Fruit fly (Drosophila melanogaster) whole organism: Measurements from ENCODE around the gene DIP-epsilon.

Source experiments
- CG8478 ChIP-seq: fragments of >200 bp; optimal IDR thresholded peaks from 2 replicates; lab custom pipeline; 2018; ENCODE audit warnings: inconsistent platforms
- Dll ChIP-seq: fragments of >200 bp; optimal IDR thresholded peaks from 2 replicates; lab custom pipeline; 2017
- EcR ChIP-seq, 2 experiments: fragments of >200 bp; optimal IDR thresholded peaks; 2 replicates each; lab custom pipeline; 2017; ENCODE audit warnings: missing biosample characterization in 2 of 2, missing genetic modification characterization in 2 of 2, missing genetic modification reagents in 2 of 2
- pan ChIP-seq: fragments of >200 bp; optimal IDR thresholded peaks from 2 replicates; lab custom pipeline; 2017
- psq ChIP-seq: fragments of >200 bp; optimal IDR thresholded peaks from 2 replicates; lab custom pipeline; 2017
- usp ChIP-seq: fragments of >200 bp; optimal IDR thresholded peaks from 2 replicates; lab custom pipeline; 2017; ENCODE audit warnings: missing biosample characterization, missing genetic modification characterization, mixed read lengths

The DIP-epsilon gene

DNA sequence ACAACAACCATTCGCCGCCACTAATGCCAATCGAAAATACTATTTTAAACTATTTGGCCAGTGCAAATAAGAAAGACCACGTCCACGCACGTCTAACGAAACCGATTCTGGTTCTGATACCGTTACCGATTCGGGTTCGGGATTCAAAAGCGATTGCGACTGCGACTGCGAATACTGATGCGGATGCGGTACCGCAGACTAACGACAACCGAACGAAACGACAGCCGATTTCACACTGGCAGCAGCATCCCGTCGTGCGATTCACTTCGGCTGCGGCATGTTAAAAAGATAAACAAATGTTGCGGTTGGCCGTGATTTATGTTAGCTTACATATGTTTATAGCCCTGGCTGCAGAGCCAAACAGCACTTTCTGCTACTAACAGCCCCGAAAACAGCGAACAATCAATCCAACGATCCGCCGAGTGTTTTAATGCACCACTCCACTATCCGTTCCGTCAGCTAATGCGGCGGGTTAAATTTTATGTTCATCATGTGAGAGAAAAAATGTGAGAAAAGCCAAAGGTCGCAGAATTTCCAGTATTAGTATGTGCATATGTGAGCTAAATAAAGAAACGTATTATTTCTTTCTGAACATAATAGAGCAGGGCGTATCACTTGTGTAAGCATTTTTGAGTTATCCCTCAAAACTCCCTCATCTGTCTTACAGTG is at the start of gene DIP-epsilon:
DIP-epsilon (minus strand) TSS at position 238 of the 669 bp plus-strand sequence.
- TF ChIP-seq psq (lab: Kevin White, UChicago) (no peak), CG8478 (lab: Kevin White, UChicago) (no peak), pan (lab: Kevin White, UChicago) (no peak), usp (GFP tag; lab: Kevin White, UChicago) (no peak), EcR (GFP tag; optimal IDR thresholded peaks at IDR 0.05; lab: Kevin White, UChicago) (no peak), Dll (no peak)

- TF ChIP-seq CG8478 (lab: Kevin White, UChicago) (no peak), usp (GFP tag; lab: Kevin White, UChicago) (no peak), psq (lab: Kevin White, UChicago) (no peak), Dll (no peak), pan (lab: Kevin White, UChicago) (no peak), EcR (GFP tag; optimal IDR thresholded peaks at IDR 0.05; lab: Kevin White, UChicago) (no peak)
Observed at dm6 chr2L:6457583-6457982, 46.5 kb upstream of the DIP-epsilon start.

dm6 chr2L:6455955-6456599 is 45.0 kb upstream of the DIP-epsilon start, which contains the start of gene frj:
Gene frj (plus strand): TSS chr2L:6456052.
- TF ChIP-seq Dll (no peak), psq (lab: Kevin White, UChicago) (no peak), usp (GFP tag; lab: Kevin White, UChicago) (no peak), pan (lab: Kevin White, UChicago) (no peak), CG8478 (lab: Kevin White, UChicago) (no peak), EcR (GFP tag; optimal IDR thresholded peaks at IDR 0.05; lab: Kevin White, UChicago) (no peak)

- TF ChIP-seq CG8478 (lab: Kevin White, UChicago) (no peak), usp (GFP tag; lab: Kevin White, UChicago) (no peak), EcR (GFP tag; optimal IDR thresholded peaks at IDR 0.05; lab: Kevin White, UChicago) (no peak), Dll (no peak), pan (lab: Kevin White, UChicago) (no peak), psq (lab: Kevin White, UChicago) (no peak)
Observed at dm6 chr2L:6455032-6455954, 44.2 kb upstream of the DIP-epsilon start, which contains the start of gene retm. Gene retm (minus strand): TSS chr2L:6455929.

DNA sequence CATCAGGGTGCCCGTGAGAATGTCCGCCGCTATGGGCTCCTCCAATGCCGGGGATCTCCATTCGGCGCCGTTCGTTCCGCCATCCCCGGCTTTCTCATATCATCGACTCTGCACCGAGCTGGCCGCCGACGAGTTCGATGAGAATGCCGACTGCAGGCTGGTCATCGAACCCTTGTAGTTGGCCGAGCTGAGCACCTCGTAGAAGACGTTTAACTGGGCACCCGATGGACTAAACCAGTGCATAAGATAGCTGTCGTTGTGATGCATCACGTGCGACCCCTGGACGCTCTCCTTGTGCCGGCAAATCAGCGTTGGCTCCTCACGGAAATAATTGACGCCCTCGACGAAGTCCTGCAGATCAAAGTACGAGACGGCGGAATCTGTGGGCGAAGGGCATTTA is 38.6 kb upstream of the DIP-epsilon start:
- no peak for TF ChIP-seq psq (lab: Kevin White, UChicago)
- no peak for TF ChIP-seq CG8478 (lab: Kevin White, UChicago)
- no peak for TF ChIP-seq usp (GFP tag; lab: Kevin White, UChicago)
- TF ChIP-seq pan (lab: Kevin White, UChicago) = no peak
- no peak for TF ChIP-seq Dll
- TF ChIP-seq EcR (GFP tag; optimal IDR thresholded peaks at IDR 0.05; lab: Kevin White, UChicago) = no peak

- TF ChIP-seq usp (GFP tag; lab: Kevin White, UChicago) = no peak
- TF ChIP-seq Dll = no peak
- TF ChIP-seq CG8478 (lab: Kevin White, UChicago) = no peak
- no peak for TF ChIP-seq psq (lab: Kevin White, UChicago)
- TF ChIP-seq pan (lab: Kevin White, UChicago) = no peak
- TF ChIP-seq EcR (GFP tag; optimal IDR thresholded peaks at IDR 0.05; lab: Kevin White, UChicago) = no peak
Observed at dm6 chr2L:6448334-6448703, 37.2 kb upstream of the DIP-epsilon start, which contains the start of gene Acox3. Gene Acox3 (minus strand): TSS chr2L:6448403.

- no peak for TF ChIP-seq usp (GFP tag; lab: Kevin White, UChicago)
- no peak for TF ChIP-seq CG8478 (lab: Kevin White, UChicago)
Observed at dm6 chr2L:6447581-6448333, 36.6 kb upstream of the DIP-epsilon start.

DNA sequence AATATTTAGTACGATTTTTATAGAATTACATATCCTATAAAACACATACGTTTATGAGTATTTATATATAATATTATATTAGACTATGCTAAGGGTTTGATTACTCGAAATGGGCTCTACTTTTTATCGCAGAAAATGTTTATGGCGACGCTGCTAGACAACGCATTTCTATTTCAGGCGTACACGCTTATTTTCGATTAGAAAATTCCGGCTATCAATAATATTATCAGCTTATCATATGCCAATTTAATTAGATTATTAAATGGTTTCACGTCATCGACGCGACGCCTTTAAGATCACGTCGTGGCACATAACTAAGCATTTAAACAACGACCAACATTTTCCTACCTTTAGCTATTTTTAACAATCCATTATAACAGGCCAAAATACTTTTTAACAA is 15.2 kb upstream of the DIP-epsilon start:
- no peak for TF ChIP-seq Dll
- no peak for TF ChIP-seq EcR (GFP tag; optimal IDR thresholded peaks at IDR 0.05; lab: Kevin White, UChicago)
- TF ChIP-seq CG8478 (lab: Kevin White, UChicago) = no peak
- TF ChIP-seq psq (lab: Kevin White, UChicago) = no peak
- no peak for TF ChIP-seq pan (lab: Kevin White, UChicago)
- no peak for TF ChIP-seq usp (GFP tag; lab: Kevin White, UChicago)

- TF ChIP-seq pan (lab: Kevin White, UChicago) = no peak
- no peak for TF ChIP-seq Dll
- no peak for TF ChIP-seq psq (lab: Kevin White, UChicago)
- no peak for TF ChIP-seq EcR (GFP tag; optimal IDR thresholded peaks at IDR 0.05; lab: Kevin White, UChicago)
- no peak for TF ChIP-seq CG8478 (lab: Kevin White, UChicago)
- no peak for TF ChIP-seq usp (GFP tag; lab: Kevin White, UChicago)
Observed at dm6 chr2L:6424198-6424597, 13.1 kb upstream of the DIP-epsilon start, which contains the start of gene Fic. Gene Fic (plus strand): TSS chr2L:6424336.

dm6 chr2L:6423148-6423547 is 12.0 kb upstream of the DIP-epsilon start, which contains the start of gene Tig:
Gene Tig (minus strand): TSS chr2L:6423310.
- TF ChIP-seq psq (lab: Kevin White, UChicago) (no peak), EcR (GFP tag; optimal IDR thresholded peaks at IDR 0.05; lab: Kevin White, UChicago) (no peak), usp (GFP tag; lab: Kevin White, UChicago) (no peak), Dll (no peak), CG8478 (lab: Kevin White, UChicago) (no peak), pan (lab: Kevin White, UChicago) (no peak)
